Worm (Caenorhabditis elegans) whole organism, L4/young adult: Measurements from ENCODE around the gene F45D3.1.

Experiments
- W03F9.2 ChIP-seq: fragments of 150-350 bp; optimal IDR thresholded peaks from 2 replicates; lab custom pipeline; 2014; ENCODE audit warnings: missing biosample characterization, missing genetic modification characterization
- dao-5 ChIP-seq: sonication (generic microtip); optimal IDR thresholded peaks from 2 replicates; lab custom pipeline; 2016; ENCODE audit warnings: missing genotype, missing genetic modification characterization, moderate library complexity, missing compliant biosample characterization

- TF ChIP-seq W03F9.2 (no peak), dao-5 (tag; lab: Kevin White, UChicago) (no peak)
These were observed 23.4 kb upstream of the F45D3.1 start, which contains the start of gene T28H10.1 for ce11 chrV:12503494-12503893.
